Worm (Caenorhabditis elegans): ENCODE measurements around the gene Y69A2AR.32.

ce11 chrIV:2562071-2562470 is 48.2 kb upstream of the Y69A2AR.32 start, which contains the start of gene Y69A2AR.50:
- TF ChIP-seq lim-6 (tag; optimal IDR thresholded peaks at IDR 0.05) (no peak), ama-1 (optimal IDR thresholded peaks at IDR 0.05) (no peak), ref-2 (tag; optimal IDR thresholded peaks at IDR 0.05) (no peak), tbx-2 (tag; optimal IDR thresholded peaks at IDR 0.05) (no peak)

Measured in whole organism, late embryonic.